Fruit fly (Drosophila melanogaster) S2 (cell line): Measurements from ENCODE around the gene CG10513.

Experiments used
- CG8478 ChIP-seq: fragments of >200 bp; optimal IDR thresholded peaks from 2 replicates; lab custom pipeline; 2018
- CTCF ChIP-seq, 2 experiments: fragments of >200 bp; optimal IDR thresholded peaks; 2 replicates each; lab custom pipeline; 2018

Gene CG10513

DNA sequence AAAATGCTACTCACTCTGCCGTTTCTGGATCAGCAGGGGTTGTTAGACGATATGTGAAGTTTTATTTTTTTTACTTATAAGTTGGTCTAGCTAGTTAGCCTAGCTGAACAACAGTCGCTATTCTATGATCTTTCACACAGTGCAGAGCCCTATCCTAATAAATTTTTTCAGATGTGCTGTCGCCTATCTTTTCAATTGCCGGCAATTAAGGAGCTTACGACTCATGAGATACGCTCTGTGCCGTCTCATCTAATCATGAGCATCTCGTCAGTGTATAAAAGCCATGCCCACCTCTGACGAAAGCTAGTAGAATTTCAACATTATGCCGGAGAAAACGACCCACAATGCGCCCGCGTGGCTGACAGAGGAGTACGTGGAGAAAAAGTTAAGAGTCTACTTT, 7.1 kb downstream of the CG10513 start, which contains the start of the genes CG11889 and CG11891:
Gene CG11889, plus strand, starts transcription at position 301 of the 400 bp plus-strand sequence.
Gene CG11891, plus strand, starts transcription at position 301 of the 400 bp plus-strand sequence.
- TF ChIP-seq CG8478 (lab: Kevin White, UChicago) (no peak), CTCF (optimal IDR thresholded peaks at IDR 0.05; lab: Kevin White, UChicago) (no peak)

- TF ChIP-seq CTCF (optimal IDR thresholded peaks at IDR 0.05; lab: Kevin White, UChicago) (no peak), CG8478 (lab: Kevin White, UChicago) (no peak)
Observed at dm6 chr3R:25266751-25267150, 10.3 kb downstream of the CG10513 start.

DNA sequence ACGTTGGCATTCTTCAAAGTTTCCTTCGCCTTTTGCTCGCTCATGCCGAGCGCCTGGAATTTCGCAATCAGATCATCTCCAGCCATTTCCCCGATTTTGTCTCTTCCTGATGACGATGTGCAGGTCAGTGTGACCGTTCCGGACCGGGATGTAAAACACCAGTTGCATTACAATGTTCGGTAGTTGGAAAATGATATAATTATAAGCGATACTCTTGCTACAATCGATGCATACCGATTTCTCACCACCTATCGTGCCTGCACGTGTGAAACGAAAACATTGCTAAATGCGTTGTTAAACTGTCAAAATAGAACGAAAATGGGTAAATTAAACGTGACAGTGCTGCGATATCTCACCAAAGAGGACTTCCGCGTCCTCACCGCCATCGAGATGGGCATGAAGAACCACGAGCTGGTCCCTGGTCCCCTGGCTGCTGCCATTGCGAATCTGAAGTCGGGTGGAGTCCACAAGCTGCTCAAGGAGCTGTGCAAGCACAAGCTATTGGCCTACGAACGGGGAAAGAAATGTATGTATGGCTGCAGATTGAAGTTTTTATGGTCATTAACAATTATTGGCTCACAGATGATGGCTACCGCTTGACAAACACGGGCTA, 11.3 kb downstream of the CG10513 start, which contains the start of the genes GlnRS and RIOK2:
Gene GlnRS, minus strand, starts transcription at position 133 of the 613 bp plus-strand sequence.
Gene RIOK2, plus strand, starts transcription at position 256 of the 613 bp plus-strand sequence.
- TF ChIP-seq CG8478 (lab: Kevin White, UChicago) (no peak), CTCF (optimal IDR thresholded peaks at IDR 0.05; lab: Kevin White, UChicago) (peak; percentile 0 to 51)

dm6 chr3R:25262322-25262761, 14.7 kb downstream of the CG10513 start, which contains the start of the genes Kdsr and CG11858:
Kdsr (minus strand) TSS chr3R:25262498.
CG11858 (plus strand) TSS chr3R:25262741.
- no peak for TF ChIP-seq CG8478 (lab: Kevin White, UChicago)
- TF ChIP-seq CTCF (optimal IDR thresholded peaks at IDR 0.05; lab: Kevin White, UChicago), result no peak

DNA sequence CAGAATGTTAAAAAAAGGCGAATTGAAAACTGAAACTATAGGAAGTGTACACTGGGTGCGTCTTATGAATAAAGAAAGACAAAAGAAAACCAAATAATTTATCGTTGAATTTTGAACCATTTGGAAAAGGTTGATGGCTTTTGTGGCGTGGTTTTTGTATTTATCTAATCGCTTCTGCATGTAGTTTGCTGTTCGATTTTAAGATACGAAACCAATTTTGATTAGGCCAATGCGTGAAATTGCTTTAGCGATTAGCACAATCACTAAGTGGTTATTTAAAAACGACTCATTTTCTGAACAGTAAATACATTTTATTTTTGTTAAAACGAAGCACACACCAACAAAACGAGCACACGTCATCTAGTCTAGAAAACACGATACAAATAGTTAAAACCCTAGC, 16.3 kb downstream of the CG10513 start:
- TF ChIP-seq CG8478 (lab: Kevin White, UChicago), result no peak
- TF ChIP-seq CTCF (optimal IDR thresholded peaks at IDR 0.05; lab: Kevin White, UChicago), result no peak

DNA sequence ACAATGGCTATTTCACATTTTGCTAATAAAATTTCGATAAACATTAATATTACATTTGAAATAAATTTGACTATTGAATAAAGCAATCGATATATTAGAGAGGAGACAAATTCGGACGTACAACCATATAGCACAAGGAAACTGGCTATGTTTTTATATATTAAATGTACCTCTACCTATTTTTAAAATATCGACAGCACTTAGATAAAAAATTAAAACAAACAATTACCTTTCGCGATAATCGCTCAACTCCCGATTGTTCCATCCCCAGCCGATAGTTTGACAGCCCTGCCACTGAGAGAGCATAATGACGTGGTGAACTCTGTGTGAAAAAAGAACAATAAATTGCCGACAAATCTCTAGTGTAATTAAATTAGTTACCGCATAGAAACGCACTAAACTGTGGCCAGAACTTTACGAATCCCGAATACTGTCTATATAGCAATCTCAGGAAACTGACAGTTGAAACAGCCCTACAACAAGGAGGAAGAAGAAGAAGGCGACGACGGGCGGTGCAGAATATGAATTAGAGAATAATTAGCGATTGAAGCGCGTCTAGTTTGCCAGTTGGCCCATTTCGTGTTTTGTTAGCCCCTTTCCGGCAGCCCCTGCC, 18.3 kb downstream of the CG10513 start, which contains the start of gene CG11857:
Gene CG11857, plus strand, starts transcription at position 271 of the 613 bp plus-strand sequence.
- peak; percentile 7 to 17 for TF ChIP-seq CTCF (optimal IDR thresholded peaks at IDR 0.05; lab: Kevin White, UChicago)
- TF ChIP-seq CG8478 (lab: Kevin White, UChicago), result no peak

DNA sequence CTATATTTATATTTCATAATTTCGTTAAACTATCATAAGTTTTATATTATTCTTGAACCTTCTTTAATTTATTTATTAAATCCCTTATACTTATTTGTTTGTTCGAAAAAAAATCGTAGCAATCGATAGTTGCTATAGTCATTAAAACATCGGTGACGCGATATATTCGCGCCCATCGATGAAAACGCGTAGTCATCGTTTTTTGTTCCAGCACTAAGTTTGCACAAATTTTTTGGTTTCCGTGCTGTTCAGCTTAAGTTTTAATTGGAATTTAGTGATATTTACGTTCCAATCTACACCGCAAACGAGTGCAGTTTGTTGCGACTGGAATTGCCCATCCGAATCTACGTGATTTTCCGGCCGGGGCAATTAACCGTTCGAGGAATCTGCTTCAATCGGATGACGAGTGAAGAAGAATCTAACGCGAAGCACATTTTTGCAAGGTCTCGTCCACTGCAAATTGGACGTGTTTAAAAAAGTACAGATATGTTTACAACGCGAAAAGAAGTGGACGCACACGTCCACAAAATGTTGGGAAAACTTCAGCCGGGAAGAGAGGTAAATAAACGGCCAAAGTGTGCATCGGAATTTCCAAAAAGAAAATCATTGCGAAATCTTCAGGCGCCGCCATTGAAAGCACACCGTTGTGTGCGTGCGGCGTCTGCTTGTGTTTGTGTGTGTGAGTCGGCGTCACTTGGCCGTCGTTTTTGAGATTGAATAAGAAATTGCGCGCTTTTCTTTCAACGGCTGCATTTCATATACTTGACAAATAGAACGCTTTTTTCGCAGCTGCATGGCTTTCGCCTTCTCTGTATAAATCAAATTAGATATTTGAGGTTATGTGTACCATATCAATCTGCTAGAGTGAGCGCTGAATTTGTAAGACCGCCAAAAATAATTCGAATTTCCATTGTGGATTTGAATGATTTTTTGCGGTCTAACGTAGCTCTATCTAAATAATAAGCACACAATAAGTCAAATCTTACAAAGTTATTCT, 27.6 kb downstream of the CG10513 start, which contains the start of gene Nup358:
Gene Nup358, plus strand, starts transcription at position 204 of the 997 bp plus-strand sequence.
- no peak for TF ChIP-seq CG8478 (lab: Kevin White, UChicago)
- TF ChIP-seq CTCF (optimal IDR thresholded peaks at IDR 0.05; lab: Kevin White, UChicago), result peak; percentile 8 to 30

DNA sequence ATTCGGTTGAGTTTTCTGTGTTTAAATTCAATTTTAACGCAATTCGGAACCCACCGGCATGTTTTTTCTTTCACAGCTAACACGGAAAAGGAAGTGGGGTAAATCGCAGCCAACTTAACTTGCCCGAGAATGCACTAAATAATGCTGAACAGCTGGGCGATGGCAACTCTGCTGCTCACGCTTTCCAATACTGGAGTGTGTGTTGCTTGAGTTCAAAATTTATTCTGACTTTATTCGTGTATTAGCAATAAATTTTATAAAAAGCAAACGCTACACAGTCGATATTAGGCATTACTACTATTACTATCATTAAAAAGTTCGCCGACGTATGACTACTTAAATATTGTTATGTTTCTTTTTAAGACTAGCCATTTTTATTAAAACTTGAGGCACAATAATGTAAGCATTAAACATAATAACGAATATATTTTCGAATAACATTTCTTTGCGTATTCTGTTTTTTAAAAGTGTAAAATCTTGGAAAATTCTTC, 29.6 kb downstream of the CG10513 start, which contains the start of the genes RpS27 and Nup37:
Gene RpS27, minus strand, starts transcription at position 136 of the 491 bp plus-strand sequence.
Gene Nup37, plus strand, starts transcription at position 280 of the 491 bp plus-strand sequence.
- TF ChIP-seq CG8478 (lab: Kevin White, UChicago) (no peak), CTCF (optimal IDR thresholded peaks at IDR 0.05; lab: Kevin White, UChicago) (peak in 1 of 2 experiments; percentile 31)

DNA sequence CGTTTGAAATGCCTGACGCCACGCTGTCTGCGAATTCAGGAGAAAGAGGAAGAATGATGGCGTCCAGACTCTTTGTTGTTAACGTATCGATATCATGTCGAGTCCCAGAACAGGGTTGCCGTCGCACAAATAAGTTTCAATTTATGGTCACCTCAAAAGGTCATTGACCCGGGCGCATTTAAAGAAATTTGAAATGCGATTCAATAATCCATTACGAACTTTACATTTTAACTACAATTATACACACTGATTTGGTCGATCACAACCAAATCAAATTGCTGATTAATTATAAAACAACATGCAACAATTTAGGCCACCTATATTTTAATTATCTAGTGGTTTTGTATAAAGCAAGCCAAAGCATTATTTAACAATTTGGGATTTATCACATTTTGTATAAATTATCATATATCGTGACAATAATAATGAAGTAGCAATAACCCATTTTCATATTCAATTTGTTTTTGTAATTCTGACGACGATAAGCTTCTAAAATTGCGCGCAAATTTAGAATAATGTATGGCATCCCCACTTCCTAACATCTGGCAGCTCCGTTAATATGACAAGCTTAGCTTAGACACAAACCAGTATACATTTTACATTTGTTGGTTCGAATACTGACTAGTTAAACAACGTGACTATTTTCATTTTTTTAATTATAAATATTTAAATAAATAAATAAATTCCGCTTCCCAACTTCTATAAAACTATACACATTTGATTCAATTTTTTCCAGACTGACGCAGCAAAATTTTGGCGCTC, 31.8 kb downstream of the CG10513 start, which contains the start of gene bam:
Gene bam, minus strand, starts transcription at position 58 of the 762 bp plus-strand sequence.
- TF ChIP-seq CTCF (optimal IDR thresholded peaks at IDR 0.05; lab: Kevin White, UChicago) (peak; percentile 34 to 61), CG8478 (lab: Kevin White, UChicago) (no peak)

DNA sequence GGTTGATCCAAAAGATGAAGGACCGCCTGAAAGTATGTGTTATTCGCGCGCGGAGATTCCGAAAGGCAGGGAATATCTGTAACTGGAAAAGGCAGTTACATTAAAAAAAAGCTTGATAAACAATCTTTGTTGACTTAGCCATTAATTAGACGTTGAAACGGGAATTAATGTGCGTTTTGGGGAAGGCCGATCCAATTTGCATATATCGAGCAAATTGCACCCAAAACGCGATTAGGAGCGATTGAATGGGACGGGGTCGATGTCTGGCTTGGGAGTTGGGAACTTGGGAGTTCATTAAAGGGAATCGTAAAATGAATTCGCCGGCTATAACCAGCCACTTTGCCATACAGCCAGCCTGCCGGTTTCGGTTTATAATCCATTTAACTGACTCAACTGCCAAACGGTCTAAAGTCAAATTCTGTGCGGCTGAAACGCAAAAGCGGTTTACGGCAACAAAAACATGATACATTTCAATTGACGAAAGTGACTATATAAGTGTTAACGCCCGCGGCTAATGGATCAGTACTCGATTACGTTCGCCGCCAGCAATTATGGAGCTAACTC, 35.4 kb downstream of the CG10513 start, which contains the start of gene CG11854:
Gene CG11854, plus strand, starts transcription at position 514 of the 564 bp plus-strand sequence.
- TF ChIP-seq CG8478 (lab: Kevin White, UChicago) (no peak), CTCF (optimal IDR thresholded peaks at IDR 0.05; lab: Kevin White, UChicago) (no peak)

- TF ChIP-seq CG8478 (lab: Kevin White, UChicago) (no peak), CTCF (optimal IDR thresholded peaks at IDR 0.05; lab: Kevin White, UChicago) (no peak)
Observed at dm6 chr3R:25239880-25240279, 37.1 kb downstream of the CG10513 start, which contains the start of gene to. to (plus strand) TSS chr3R:25240180.
